Fruit fly (Drosophila melanogaster) whole organism, embryonic: ENCODE data around the gene srp.
A peak's percentile ranks its signal among the peaks of the same experiment; 100 is the strongest.

Experiments
- Ada2b ChIP-seq: fragments of 200-800 bp; sonication (Bioruptor generic); IDR thresholded peaks from 2 replicates; pipeline ENCODE4 v1.3.6; 2022; ENCODE audit warnings: missing biosample characterization, missing genetic modification characterization
- Atf6 ChIP-seq: fragments of 200-800 bp; sonication (Bioruptor generic); IDR thresholded peaks from 2 replicates; pipeline ENCODE4 v1.3.6; 2022; ENCODE audit warnings: missing biosample characterization, missing genetic modification characterization
- CG11504 ChIP-seq: fragments of 200-800 bp; sonication (Bioruptor generic); optimal IDR thresholded peaks from 3 replicates; lab custom pipeline; 2019; ENCODE audit warnings: missing biosample characterization, mild to moderate bottlenecking, missing genetic modification characterization, moderate library complexity
- CG12219 ChIP-seq: fragments of 200-800 bp; sonication (Bioruptor generic); optimal IDR thresholded peaks from 3 replicates; lab custom pipeline; 2018; ENCODE audit warnings: missing biosample characterization, mild to moderate bottlenecking, missing genetic modification characterization
- CG12236 ChIP-seq: fragments of 200-800 bp; sonication (Bioruptor generic); optimal IDR thresholded peaks from 2 replicates; lab custom pipeline; 2016; ENCODE audit warnings: missing biosample characterization, missing genetic modification characterization
- CG12299 ChIP-seq: fragments of 200-800 bp; sonication (Bioruptor generic); optimal IDR thresholded peaks from 2 replicates; lab custom pipeline; 2018; ENCODE audit warnings: missing biosample characterization, mild to moderate bottlenecking, missing genetic modification characterization
- CG14014 ChIP-seq: fragments of 200-800 bp; sonication (Bioruptor generic); IDR thresholded peaks from 2 replicates; pipeline ENCODE4 v1.3.6; 2022; ENCODE audit warnings: missing biosample characterization, missing genetic modification characterization
- CG15514 ChIP-seq: fragments of 200-800 bp; sonication (Bioruptor generic); optimal IDR thresholded peaks from 3 replicates; lab custom pipeline; 2017; ENCODE audit warnings: missing biosample characterization, missing genetic modification characterization, mild to moderate bottlenecking, moderate library complexity, missing genetic modification reagents
- CG15601 ChIP-seq: fragments of 200-800 bp; sonication (Bioruptor generic); optimal IDR thresholded peaks from 3 replicates; lab custom pipeline; 2019; ENCODE audit warnings: missing biosample characterization, mild to moderate bottlenecking, missing genetic modification characterization, moderate library complexity
- CG1602 ChIP-seq: fragments of 200-800 bp; sonication (Bioruptor generic); optimal IDR thresholded peaks from 3 replicates; lab custom pipeline; 2016; ENCODE audit warnings: missing biosample characterization, missing genetic modification characterization
- CG17568 ChIP-seq: fragments of 200-800 bp; sonication (Bioruptor generic); optimal IDR thresholded peaks from 2 replicates; lab custom pipeline; 2018; ENCODE audit warnings: missing biosample characterization, mild to moderate bottlenecking, missing genetic modification characterization, moderate library complexity
- CG17802 ChIP-seq: fragments of 200-800 bp; sonication (Bioruptor generic); optimal IDR thresholded peaks from 2 replicates; lab custom pipeline; 2018; ENCODE audit warnings: missing biosample characterization, mild to moderate bottlenecking, missing genetic modification characterization, moderate library complexity
- CG31441 ChIP-seq: fragments of 200-800 bp; sonication (Bioruptor generic); IDR thresholded peaks from 2 replicates; pipeline ENCODE4 v1.3.6; 2022; ENCODE audit warnings: missing biosample characterization, missing genetic modification characterization
- CG3838 ChIP-seq: fragments of 200-800 bp; sonication (Bioruptor generic); optimal IDR thresholded peaks from 3 replicates; lab custom pipeline; 2016; ENCODE audit warnings: missing biosample characterization, missing genetic modification characterization
- CG4820 ChIP-seq: fragments of 200-800 bp; sonication (Bioruptor generic); optimal IDR thresholded peaks from 3 replicates; lab custom pipeline; 2016; ENCODE audit warnings: missing biosample characterization, missing genetic modification characterization
- CG6272 ChIP-seq: fragments of 200-800 bp; sonication (Bioruptor generic); IDR thresholded peaks from 2 replicates; pipeline ENCODE4 v1.3.6; 2022; ENCODE audit warnings: missing biosample characterization, missing genetic modification characterization
- CG7372 ChIP-seq: fragments of 200-800 bp; sonication (Bioruptor generic); IDR thresholded peaks from 2 replicates; pipeline ENCODE4 v1.3.6; 2022; ENCODE audit warnings: missing biosample characterization, missing genetic modification characterization
- CG7745 ChIP-seq: fragments of 200-800 bp; sonication (Bioruptor generic); optimal IDR thresholded peaks from 2 replicates; lab custom pipeline; 2018; ENCODE audit warnings: missing biosample characterization, mild to moderate bottlenecking, missing genetic modification characterization, moderate library complexity
- CG7963 ChIP-seq: fragments of 200-800 bp; sonication (Bioruptor generic); IDR thresholded peaks from 3 replicates; pipeline ENCODE4 v1.3.6; 2022; ENCODE audit warnings: missing biosample characterization, missing genetic modification characterization; ENCODE audit not compliant: partially characterized antibody
- CG8944 ChIP-seq: fragments of 200-800 bp; sonication (Bioruptor generic); optimal IDR thresholded peaks from 3 replicates; lab custom pipeline; 2016; ENCODE audit warnings: missing biosample characterization, missing genetic modification characterization
- CG9876 ChIP-seq: fragments of 200-800 bp; sonication (Bioruptor generic); optimal IDR thresholded peaks from 2 replicates; lab custom pipeline; 2016; ENCODE audit warnings: missing biosample characterization, missing genetic modification characterization
- CG9932 ChIP-seq: fragments of 200-800 bp; sonication (Bioruptor generic); IDR thresholded peaks from 2 replicates; pipeline ENCODE4 v1.3.6; 2022; ENCODE audit warnings: missing biosample characterization, missing genetic modification characterization
- Dad ChIP-seq: fragments of 200-800 bp; sonication (Bioruptor generic); optimal IDR thresholded peaks from 3 replicates; lab custom pipeline; 2016; ENCODE audit warnings: missing biosample characterization, missing genetic modification characterization
- Dp ChIP-seq: fragments of 200-800 bp; sonication (Bioruptor generic); optimal IDR thresholded peaks from 2 replicates; lab custom pipeline; 2018; ENCODE audit warnings: missing biosample characterization, mild to moderate bottlenecking, missing genetic modification characterization, moderate library complexity
- E2f1 ChIP-seq: fragments of 200-800 bp; sonication (Bioruptor generic); IDR thresholded peaks from 2 replicates; pipeline ENCODE4 v1.3.6; 2022; ENCODE audit warnings: missing biosample characterization, missing genetic modification characterization
- H2.0 ChIP-seq: fragments of 200-800 bp; sonication (Bioruptor generic); IDR thresholded peaks from 2 replicates; pipeline ENCODE4 v1.3.6; 2022; ENCODE audit warnings: missing biosample characterization, missing genetic modification characterization
- HLH4C ChIP-seq: fragments of 200-800 bp; sonication (Bioruptor generic); IDR thresholded peaks from 3 replicates; pipeline ENCODE4 v1.3.6; 2022; ENCODE audit warnings: missing biosample characterization, missing genetic modification characterization; ENCODE audit not compliant: partially characterized antibody
- HLHmδ ChIP-seq: fragments of 200-800 bp; sonication (Bioruptor generic); optimal IDR thresholded peaks from 2 replicates; lab custom pipeline; 2018; ENCODE audit warnings: missing biosample characterization, mild to moderate bottlenecking, missing genetic modification characterization, moderate library complexity
- Hand ChIP-seq: fragments of 200-800 bp; sonication (Bioruptor generic); optimal IDR thresholded peaks from 2 replicates; lab custom pipeline; 2017; ENCODE audit warnings: mild to moderate bottlenecking, missing biosample characterization, missing genetic modification reagents, missing genetic modification characterization
- Hsf ChIP-seq: fragments of 200-800 bp; sonication (Bioruptor generic); optimal IDR thresholded peaks from 3 replicates; lab custom pipeline; 2016; ENCODE audit warnings: missing biosample characterization, missing genetic modification characterization
- Mad ChIP-seq: fragments of 200-800 bp; sonication (Bioruptor generic); optimal IDR thresholded peaks from 2 replicates; lab custom pipeline; 2016; ENCODE audit warnings: missing biosample characterization, missing genetic modification characterization
- Mrtf ChIP-seq: fragments of 200-800 bp; sonication (Bioruptor generic); IDR thresholded peaks from 3 replicates; pipeline ENCODE4 v1.3.6; 2022; ENCODE audit warnings: missing biosample characterization, missing genetic modification characterization
- NC2α ChIP-seq: fragments of 200-800 bp; sonication (Bioruptor generic); optimal IDR thresholded peaks from 2 replicates; lab custom pipeline; 2016; ENCODE audit warnings: missing biosample characterization, missing genetic modification characterization
- NK7.1 ChIP-seq: fragments of 200-800 bp; sonication (Bioruptor generic); optimal IDR thresholded peaks from 3 replicates; lab custom pipeline; 2016; ENCODE audit warnings: missing biosample characterization, missing genetic modification characterization
- Nf-YC ChIP-seq: fragments of 200-800 bp; optimal IDR thresholded peaks from 3 replicates; lab custom pipeline; 2019; ENCODE audit warnings: missing biosample characterization, mild to moderate bottlenecking, missing genetic modification characterization, moderate library complexity
- Pdp1 ChIP-seq, 2 experiments: fragments of 200-800 bp; sonication (Bioruptor generic); optimal IDR thresholded peaks; 3 replicates each; lab custom pipeline; 2016; ENCODE audit warnings: missing biosample characterization in 2 of 2, missing genetic modification characterization in 2 of 2, mild to moderate bottlenecking in 1 of 2, moderate library complexity in 1 of 2
- Six4 ChIP-seq: fragments of 200-800 bp; sonication (Bioruptor generic); optimal IDR thresholded peaks from 2 replicates; lab custom pipeline; 2016; ENCODE audit warnings: missing biosample characterization, missing genetic modification characterization
- Vsx1 ChIP-seq: fragments of 200-800 bp; sonication (Bioruptor generic); optimal IDR thresholded peaks from 2 replicates; lab custom pipeline; 2017; ENCODE audit warnings: missing biosample characterization, mild to moderate bottlenecking, missing genetic modification characterization, missing genetic modification reagents
- Xbp1 ChIP-seq: fragments of 200-800 bp; sonication (Bioruptor generic); optimal IDR thresholded peaks from 3 replicates; lab custom pipeline; 2016; ENCODE audit warnings: missing biosample characterization, mild to moderate bottlenecking, missing genetic modification characterization
- ara ChIP-seq: fragments of 200-800 bp; sonication (Bioruptor generic); IDR thresholded peaks from 2 replicates; pipeline ENCODE4 v1.3.6; 2022; ENCODE audit warnings: missing biosample characterization, missing genetic modification characterization
- bcd ChIP-seq: fragments of 200-800 bp; sonication (Bioruptor generic); optimal IDR thresholded peaks from 2 replicates; lab custom pipeline; 2017; ENCODE audit warnings: missing biosample characterization, mild to moderate bottlenecking, missing genetic modification characterization
- bigmax ChIP-seq: fragments of 200-800 bp; sonication (Bioruptor generic); optimal IDR thresholded peaks from 2 replicates; lab custom pipeline; 2018; ENCODE audit warnings: missing biosample characterization, mild to moderate bottlenecking, missing genetic modification characterization
- dan ChIP-seq: fragments of 200-800 bp; sonication (Bioruptor generic); IDR thresholded peaks from 2 replicates; pipeline ENCODE4 v1.3.6; 2022; ENCODE audit warnings: missing biosample characterization, missing genetic modification characterization
- fd96Cb ChIP-seq: fragments of 200-800 bp; sonication (Bioruptor generic); optimal IDR thresholded peaks from 2 replicates; lab custom pipeline; 2018; ENCODE audit warnings: missing biosample characterization, mild to moderate bottlenecking, missing genetic modification characterization, moderate library complexity
- fru ChIP-seq: fragments of >200 bp; optimal IDR thresholded peaks from 2 replicates; lab custom pipeline; 2017
- gsb ChIP-seq: fragments of 200-800 bp; sonication (Bioruptor generic); IDR thresholded peaks from 2 replicates; pipeline ENCODE4 v1.3.6; 2022; ENCODE audit warnings: missing biosample characterization, missing genetic modification characterization
- ken ChIP-seq: fragments of 200-800 bp; sonication (Bioruptor generic); IDR thresholded peaks from 3 replicates; pipeline ENCODE4 v1.3.6; 2022; ENCODE audit warnings: missing biosample characterization, missing genetic modification characterization
- luna ChIP-seq: fragments of 200-800 bp; sonication (Bioruptor generic); optimal IDR thresholded peaks from 2 replicates; lab custom pipeline; 2016; ENCODE audit warnings: missing biosample characterization, missing genetic modification characterization
- mirr ChIP-seq: fragments of 200-800 bp; sonication (Bioruptor generic); optimal IDR thresholded peaks from 3 replicates; lab custom pipeline; 2018; ENCODE audit warnings: missing biosample characterization, mild to moderate bottlenecking, missing genetic modification characterization
- onecut ChIP-seq: fragments of 200-800 bp; sonication (Bioruptor generic); IDR thresholded peaks from 2 replicates; pipeline ENCODE4 v1.3.6; 2022; ENCODE audit warnings: missing biosample characterization, missing genetic modification characterization
- org-1 ChIP-seq: fragments of 200-800 bp; sonication (Bioruptor generic); optimal IDR thresholded peaks from 2 replicates; lab custom pipeline; 2017; ENCODE audit warnings: missing biosample characterization, missing genetic modification characterization
- prd ChIP-seq, 3 experiments: fragments of >200 bp in 2 of 3; fragments of 200-800 bp in 1 of 3; sonication (Bioruptor generic) in 1 of 3; optimal IDR thresholded peaks in 2 of 3; IDR thresholded peaks in 1 of 3; 2 replicates in 2 of 3; 3 replicates in 1 of 3; pipeline versions ENCODE4 v1.3.6 to Lab custom; 2017 to 2022; ENCODE audit warnings: missing biosample characterization in 1 of 3, missing genetic modification characterization in 1 of 3

srp gene

dm6 chr3R:15973488-15973975 is 12.4 kb upstream of the srp start (continued):
- TF ChIP-seq Dp = no peak
- no peak for TF ChIP-seq fd96Cb (tag; lab: Kevin White, UChicago)
- peak; percentile 49 for TF ChIP-seq CG15514
- no peak for TF ChIP-seq CG3838 (GFP tag; lab: Kevin White, UChicago)
- no peak for TF ChIP-seq CG17568 (GFP tag; lab: Kevin White, UChicago)
- no peak for TF ChIP-seq CG14014 (GFP tag; lab: Robert Waterston, UW)
- TF ChIP-seq Hsf = no peak
- TF ChIP-seq onecut (GFP tag; lab: Robert Waterston, UW) = peak; percentile 84
- no peak for TF ChIP-seq CG12219 (GFP tag; lab: Kevin White, UChicago)
- TF ChIP-seq CG8944 (GFP tag; lab: Kevin White, UChicago) = no peak
- no peak for TF ChIP-seq gsb (GFP tag; lab: Robert Waterston, UW)
- TF ChIP-seq CG12299 (tag; lab: Kevin White, UChicago) = peak; percentile 39
- TF ChIP-seq org-1 = no peak
- no peak for TF ChIP-seq CG6272 (GFP tag; lab: Robert Waterston, UW)
- no peak for TF ChIP-seq H2.0
- TF ChIP-seq fru (lab: Kevin White, UChicago) = no peak
- TF ChIP-seq bigmax (GFP tag; lab: Kevin White, UChicago) = no peak
- no peak for TF ChIP-seq CG31441
- TF ChIP-seq CG7372 (GFP tag; lab: Robert Waterston, UW) = no peak
- TF ChIP-seq Pdp1 (GFP tag; optimal IDR thresholded peaks at IDR 0.05; lab: Kevin White, UChicago) = peak in 1 of 2 experiments; percentile 60
- peak; percentile 18 for TF ChIP-seq HLHmδ (GFP tag; lab: Kevin White, UChicago)
- TF ChIP-seq CG15601 (tag; lab: Kevin White, UChicago) = peak; percentile 89
- no peak for TF ChIP-seq Atf6 (GFP tag; lab: Robert Waterston, UW)
- no peak for TF ChIP-seq Xbp1 (GFP tag; lab: Kevin White, UChicago)
- TF ChIP-seq Mrtf (GFP tag; lab: Robert Waterston, UW) = no peak
- no peak for TF ChIP-seq Six4 (GFP tag; lab: Kevin White, UChicago)
- TF ChIP-seq ken = no peak
- TF ChIP-seq NC2α (GFP tag; lab: Kevin White, UChicago) = no peak
- peak; percentile 10 for TF ChIP-seq luna
- TF ChIP-seq CG7963 (GFP tag; lab: Robert Waterston, UW) = no peak
- TF ChIP-seq Mad = peak; percentile 19
- TF ChIP-seq CG9876 (GFP tag; lab: Kevin White, UChicago) = no peak
- TF ChIP-seq CG9932 (GFP tag; lab: Robert Waterston, UW) = no peak
- no peak for TF ChIP-seq Hand (GFP tag; lab: Kevin White, UChicago)
- no peak for TF ChIP-seq ara (GFP tag; lab: Robert Waterston, UW)
- no peak for TF ChIP-seq prd (optimal IDR thresholded peaks at IDR 0.05; lab: Kevin White, UChicago)
- no peak for TF ChIP-seq prd (GFP tag; IDR thresholded peaks at IDR 0.05; lab: Robert Waterston, UW)
- no peak for TF ChIP-seq NK7.1 (GFP tag; lab: Kevin White, UChicago)
- no peak for TF ChIP-seq Vsx1 (GFP tag; lab: Kevin White, UChicago)
- TF ChIP-seq Ada2b = no peak
- TF ChIP-seq CG7745 (tag; lab: Kevin White, UChicago) = no peak
- TF ChIP-seq Nf-YC (tag; lab: Kevin White, UChicago) = peak; percentile 49
- TF ChIP-seq mirr (GFP tag; lab: Kevin White, UChicago) = peak; percentile 25
- TF ChIP-seq bcd = no peak
- TF ChIP-seq CG17802 (tag; lab: Kevin White, UChicago) = no peak
- no peak for TF ChIP-seq dan
- TF ChIP-seq CG1602 (GFP tag; lab: Kevin White, UChicago) = no peak
- TF ChIP-seq CG11504 (tag; lab: Kevin White, UChicago) = peak; percentile 41
- TF ChIP-seq Dad (GFP tag; lab: Kevin White, UChicago) = no peak
- no peak for TF ChIP-seq HLH4C
- TF ChIP-seq E2f1 (GFP tag; lab: Robert Waterston, UW) = no peak
- TF ChIP-seq CG4820 = no peak
- no peak for TF ChIP-seq CG12236
